Fruit fly (Drosophila melanogaster) whole organism, wandering third instar larva: Measurements from ENCODE around the gene CG15546.

Experiments used
- Abd-B ChIP-seq: fragments of >200 bp; optimal IDR thresholded peaks from 2 replicates; lab custom pipeline; 2017; ENCODE audit warnings: missing biosample characterization, missing genetic modification characterization
- CG32264 ChIP-seq: fragments of 200-800 bp; sonication (Bioruptor generic); optimal IDR thresholded peaks from 2 replicates; lab custom pipeline; 2016; ENCODE audit warnings: missing biosample characterization, missing genetic modification characterization
- Dfd ChIP-seq: fragments of >200 bp; optimal IDR thresholded peaks from 2 replicates; lab custom pipeline; 2017; ENCODE audit warnings: missing biosample characterization, missing genetic modification characterization
- Hnf4 ChIP-seq: fragments of 200-800 bp; sonication (Bioruptor generic); optimal IDR thresholded peaks from 2 replicates; lab custom pipeline; 2016; ENCODE audit warnings: missing biosample characterization, mild to moderate bottlenecking, missing genetic modification characterization
- N ChIP-seq: fragments of >200 bp; optimal IDR thresholded peaks from 2 replicates; lab custom pipeline; 2018; ENCODE audit warnings: missing biosample characterization, missing external identifiers, missing genetic modification characterization
- OdsH ChIP-seq: fragments of 200-800 bp; sonication (Bioruptor generic); optimal IDR thresholded peaks from 2 replicates; lab custom pipeline; 2016; ENCODE audit warnings: missing biosample characterization, mild to moderate bottlenecking, missing genetic modification characterization
- br ChIP-seq: fragments of 200-800 bp; sonication (Bioruptor generic); optimal IDR thresholded peaks from 2 replicates; lab custom pipeline; 2016; ENCODE audit warnings: missing biosample characterization, missing genetic modification characterization
- fru ChIP-seq: fragments of 200-800 bp; sonication (Bioruptor generic); optimal IDR thresholded peaks from 3 replicates; lab custom pipeline; 2016; ENCODE audit warnings: missing biosample characterization, mild to moderate bottlenecking, missing genetic modification characterization
- lola ChIP-seq: fragments of >200 bp; optimal IDR thresholded peaks from 2 replicates; lab custom pipeline; 2017; ENCODE audit warnings: missing biosample characterization, missing genetic modification characterization
- rgr ChIP-seq: fragments of 200-800 bp; sonication (Bioruptor generic); optimal IDR thresholded peaks from 3 replicates; lab custom pipeline; 2016; ENCODE audit warnings: missing biosample characterization, mild to moderate bottlenecking, missing genetic modification characterization
- usp ChIP-seq: fragments of >200 bp; optimal IDR thresholded peaks from 2 replicates; lab custom pipeline; 2017; ENCODE audit warnings: missing biosample characterization, missing genetic modification characterization

dm6 chr3R:30916024-30916423 is 40.0 kb upstream of the CG15546 start:
- TF ChIP-seq usp (GFP tag; lab: Kevin White, UChicago): no peak
- no peak for TF ChIP-seq rgr (GFP tag; lab: Kevin White, UChicago)
- TF ChIP-seq N: no peak
- no peak for TF ChIP-seq br (GFP tag; lab: Kevin White, UChicago)
- TF ChIP-seq lola (GFP tag; lab: Kevin White, UChicago): no peak
- TF ChIP-seq OdsH (GFP tag; lab: Kevin White, UChicago): no peak
- no peak for TF ChIP-seq Hnf4 (GFP tag; lab: Kevin White, UChicago)
- TF ChIP-seq CG32264 (GFP tag; lab: Kevin White, UChicago): no peak
- TF ChIP-seq fru (GFP tag; lab: Kevin White, UChicago): no peak
- no peak for TF ChIP-seq Abd-B (GFP tag; lab: Kevin White, UChicago)
- TF ChIP-seq Dfd (GFP tag; lab: Kevin White, UChicago): peak; percentile 94
